Fruit fly (Drosophila melanogaster): ENCODE data around the gene Vps16B.

The Vps16B gene

dm6 chr3R:29806682-29807393 lies 9.4 kb downstream of the Vps16B start, which contains the start of the genes ca and ncd (continued):
- TF ChIP-seq CG10543 (GFP tag; optimal IDR thresholded peaks at IDR 0.05) (no peak), ato (GFP tag; IDR thresholded peaks at IDR 0.05; ENCODE audit: partially characterized antibody) (no peak), hth (optimal IDR thresholded peaks at IDR 0.05) (no peak), CG9727 (GFP tag; optimal IDR thresholded peaks at IDR 0.05) (no peak), otp (GFP tag; IDR thresholded peaks at IDR 0.05) (no peak), CG10979 (tag; optimal IDR thresholded peaks at IDR 0.05) (no peak), CG6689 (GFP tag; IDR thresholded peaks at IDR 0.05) (no peak), CkIIα-i1 (GFP tag; IDR thresholded peaks at IDR 0.05) (no peak), dysf (GFP tag; IDR thresholded peaks at IDR 0.05) (no peak), Stat92E (GFP tag; optimal IDR thresholded peaks at IDR 0.05) (no peak), fru (optimal IDR thresholded peaks at IDR 0.05) (no peak), odd (GFP tag; optimal IDR thresholded peaks at IDR 0.05) (no peak), bsh (GFP tag; optimal IDR thresholded peaks at IDR 0.05) (no peak), CG12744 (GFP tag; optimal IDR thresholded peaks at IDR 0.05) (no peak), Mrtf (GFP tag; IDR thresholded peaks at IDR 0.05) (no peak), bbx (GFP tag; IDR thresholded peaks at IDR 0.05; ENCODE audit: partially characterized antibody) (peak; percentile 68), br (optimal IDR thresholded peaks at IDR 0.05) (no peak), CG11085 (GFP tag; IDR thresholded peaks at IDR 0.05) (no peak), CG17186 (GFP tag; optimal IDR thresholded peaks at IDR 0.05) (peak; percentile 6), Abd-B (GFP tag; optimal IDR thresholded peaks at IDR 0.05) (no peak), CG34422 (GFP tag; IDR thresholded peaks at IDR 0.05) (no peak), CG10366 (GFP tag; IDR thresholded peaks at IDR 0.05) (no peak), CG10209 (GFP tag; optimal IDR thresholded peaks at IDR 0.05) (no peak), sima (GFP tag; optimal IDR thresholded peaks at IDR 0.05) (no peak), CG9437 (GFP tag; optimal IDR thresholded peaks at IDR 0.05) (no peak), HLH3B (GFP tag; IDR thresholded peaks at IDR 0.05) (no peak), CG31365 (tag; optimal IDR thresholded peaks at IDR 0.05) (no peak), Awh (GFP tag; IDR thresholded peaks at IDR 0.05) (no peak), CG18262 (tag; optimal IDR thresholded peaks at IDR 0.05) (no peak), CG6765 (GFP tag; optimal IDR thresholded peaks at IDR 0.05) (no peak), Neu2 (GFP tag; optimal IDR thresholded peaks at IDR 0.05; ENCODE audit: borderline replicate concordance) (no peak), CG7963 (GFP tag; IDR thresholded peaks at IDR 0.05; ENCODE audit: partially characterized antibody) (peak; percentile 61; the same call in 1 of the 3 replicates), p53 (GFP tag; optimal IDR thresholded peaks at IDR 0.05) (no peak), CG14441 (GFP tag; IDR thresholded peaks at IDR 0.05) (no peak), Blimp-1 (GFP tag; optimal IDR thresholded peaks at IDR 0.05) (no peak), Hr78 (GFP tag; optimal IDR thresholded peaks at IDR 0.05) (no peak), trem (tag; optimal IDR thresholded peaks at IDR 0.05) (peak; percentile 12), tap (tag; optimal IDR thresholded peaks at IDR 0.05) (no peak), ro (GFP tag; IDR thresholded peaks at IDR 0.05) (no peak), klu (GFP tag; IDR thresholded peaks at IDR 0.05) (no peak), Sin3A (optimal IDR thresholded peaks at IDR 0.05) (peak; percentile 96), stc (GFP tag; IDR thresholded peaks at IDR 0.05) (no peak), Adf1 (GFP tag; IDR thresholded peaks at IDR 0.05) (no peak), CG17568 (GFP tag; optimal IDR thresholded peaks at IDR 0.05) (no peak), Antp (GFP tag; optimal IDR thresholded peaks at IDR 0.05) (no peak), zfh1 (GFP tag; IDR thresholded peaks at IDR 0.05) (no peak), Bgb (GFP tag; IDR thresholded peaks at IDR 0.05; ENCODE audit: partially characterized antibody) (peak; percentile 77), CG4424 (GFP tag; optimal IDR thresholded peaks at IDR 0.05) (no peak), sim (GFP tag; IDR thresholded peaks at IDR 0.05) (no peak), run (tag; optimal IDR thresholded peaks at IDR 0.05) (no peak), CG8359 (GFP tag; optimal IDR thresholded peaks at IDR 0.05; ENCODE audit: borderline replicate concordance) (no peak)

All from whole organism, embryonic.